Fruit fly (Drosophila melanogaster) whole organism, embryonic: ENCODE data around the gene sea.

Experiments used
- Aef1 ChIP-seq: fragments of 200-800 bp; sonication (Bioruptor generic); IDR thresholded peaks from 3 replicates; pipeline ENCODE4 v1.3.6; 2022; ENCODE audit warnings: missing biosample characterization, missing genetic modification characterization
- CG11398 ChIP-seq: fragments of 200-800 bp; sonication (Bioruptor generic); optimal IDR thresholded peaks from 2 replicates; lab custom pipeline; 2016; ENCODE audit warnings: missing biosample characterization, missing genetic modification characterization
- CG12299 ChIP-seq: fragments of 200-800 bp; sonication (Bioruptor generic); optimal IDR thresholded peaks from 2 replicates; lab custom pipeline; 2018; ENCODE audit warnings: missing biosample characterization, mild to moderate bottlenecking, missing genetic modification characterization
- CG13123 ChIP-seq: fragments of 200-800 bp; sonication (Bioruptor generic); optimal IDR thresholded peaks from 2 replicates; lab custom pipeline; 2016; ENCODE audit warnings: missing biosample characterization, missing genetic modification characterization
- CG13287 ChIP-seq: fragments of 200-800 bp; sonication (Bioruptor generic); IDR thresholded peaks from 2 replicates; pipeline ENCODE4 v1.3.6; 2022; ENCODE audit warnings: missing biosample characterization, missing genetic modification characterization; ENCODE audit not compliant: partially characterized antibody
- CG13894 ChIP-seq: fragments of 200-800 bp; sonication (Bioruptor generic); optimal IDR thresholded peaks from 3 replicates; lab custom pipeline; 2018; ENCODE audit warnings: missing biosample characterization, mild to moderate bottlenecking, missing genetic modification characterization, moderate library complexity
- CG16813 ChIP-seq: fragments of 200-800 bp; sonication (Bioruptor generic); IDR thresholded peaks from 3 replicates; pipeline ENCODE4 v1.3.6; 2022; ENCODE audit warnings: missing biosample characterization, missing genetic modification characterization; ENCODE audit not compliant: partially characterized antibody
- CG2678 ChIP-seq: fragments of 200-800 bp; sonication (Bioruptor generic); optimal IDR thresholded peaks from 3 replicates; lab custom pipeline; 2019; ENCODE audit warnings: missing biosample characterization, mild to moderate bottlenecking, missing genetic modification characterization, moderate library complexity
- CG6854 ChIP-seq: fragments of 200-800 bp; sonication (Bioruptor generic); optimal IDR thresholded peaks from 3 replicates; lab custom pipeline; 2017; ENCODE audit warnings: missing biosample characterization, mild to moderate bottlenecking, missing genetic modification characterization
- CG7372 ChIP-seq: fragments of 200-800 bp; sonication (Bioruptor generic); IDR thresholded peaks from 2 replicates; pipeline ENCODE4 v1.3.6; 2022; ENCODE audit warnings: missing biosample characterization, missing genetic modification characterization
- CG8359 ChIP-seq: fragments of 200-800 bp; sonication (Bioruptor generic); optimal IDR thresholded peaks from 2 replicates; lab custom pipeline; 2017; ENCODE audit warnings: missing biosample characterization, mild to moderate bottlenecking, missing genetic modification characterization, borderline replicate concordance
- CG9876 ChIP-seq: fragments of 200-800 bp; sonication (Bioruptor generic); optimal IDR thresholded peaks from 2 replicates; lab custom pipeline; 2016; ENCODE audit warnings: missing biosample characterization, missing genetic modification characterization
- CTCF ChIP-seq: fragments of 200-800 bp; sonication (Bioruptor generic); optimal IDR thresholded peaks from 2 replicates; lab custom pipeline; 2017; ENCODE audit warnings: missing biosample characterization, mild to moderate bottlenecking, missing genetic modification characterization, moderate library complexity
- D19A ChIP-seq: fragments of 200-800 bp; optimal IDR thresholded peaks from 3 replicates; lab custom pipeline; 2019; ENCODE audit warnings: missing biosample characterization, mild to moderate bottlenecking, missing genetic modification characterization, moderate library complexity
- Deaf1 ChIP-seq: fragments of 200-800 bp; optimal IDR thresholded peaks from 3 replicates; lab custom pipeline; 2019; ENCODE audit warnings: missing biosample characterization, mild to moderate bottlenecking, missing genetic modification characterization, moderate library complexity
- Dll ChIP-seq: fragments of 200-800 bp; sonication (Bioruptor generic); IDR thresholded peaks from 4 replicates; pipeline ENCODE4 v1.3.6; 2022; ENCODE audit warnings: missing biosample characterization, missing genetic modification characterization; ENCODE audit not compliant: partially characterized antibody
- H2.0 ChIP-seq: fragments of 200-800 bp; sonication (Bioruptor generic); IDR thresholded peaks from 2 replicates; pipeline ENCODE4 v1.3.6; 2022; ENCODE audit warnings: missing biosample characterization, missing genetic modification characterization
- Hand ChIP-seq: fragments of 200-800 bp; sonication (Bioruptor generic); optimal IDR thresholded peaks from 2 replicates; lab custom pipeline; 2017; ENCODE audit warnings: mild to moderate bottlenecking, missing biosample characterization, missing genetic modification reagents, missing genetic modification characterization
- Hmx ChIP-seq: fragments of 200-800 bp; sonication (Bioruptor generic); optimal IDR thresholded peaks from 2 replicates; lab custom pipeline; 2016; ENCODE audit warnings: missing biosample characterization, missing genetic modification characterization
- Jarid2 ChIP-seq: fragments of 200-800 bp; sonication (Bioruptor generic); optimal IDR thresholded peaks from 3 replicates; lab custom pipeline; 2017; ENCODE audit warnings: mild to moderate bottlenecking, missing biosample characterization, missing genetic modification reagents, missing genetic modification characterization
- MTF-1 ChIP-seq: fragments of 200-800 bp; sonication (Bioruptor generic); optimal IDR thresholded peaks from 2 replicates; lab custom pipeline; 2018; ENCODE audit warnings: missing biosample characterization, mild to moderate bottlenecking, missing genetic modification characterization, borderline replicate concordance
- Med ChIP-seq: fragments of 200-800 bp; sonication (Bioruptor generic); peaks from one replicate; lab custom pipeline; 2016; ENCODE audit warnings: missing biosample characterization, missing genetic modification characterization, mild to moderate bottlenecking, inconsistent platforms, moderate library complexity
- Ssrp ChIP-seq: fragments of 200-800 bp; sonication (Bioruptor generic); optimal IDR thresholded peaks from 2 replicates; lab custom pipeline; 2018; ENCODE audit warnings: missing biosample characterization, mild to moderate bottlenecking, missing genetic modification characterization, moderate library complexity
- cad ChIP-seq: fragments of >200 bp; optimal IDR thresholded peaks from 2 replicates; lab custom pipeline; 2017; ENCODE audit warnings: missing biosample characterization, missing genetic modification characterization
- ci ChIP-seq: fragments of 200-800 bp; sonication (Bioruptor generic); IDR thresholded peaks from 3 replicates; pipeline ENCODE4 v1.3.6; 2022; ENCODE audit warnings: missing biosample characterization, missing genetic modification characterization
- exex ChIP-seq: fragments of 200-800 bp; sonication (Bioruptor generic); optimal IDR thresholded peaks from 4 replicates; lab custom pipeline; 2018; ENCODE audit warnings: missing biosample characterization, mild to moderate bottlenecking, missing genetic modification characterization, moderate library complexity
- fd3F ChIP-seq: fragments of 200-800 bp; sonication (Bioruptor generic); optimal IDR thresholded peaks from 2 replicates; lab custom pipeline; 2018; ENCODE audit warnings: missing biosample characterization, mild to moderate bottlenecking, missing genetic modification characterization, moderate library complexity
- ftz-f1 ChIP-seq: fragments of 200-800 bp; sonication (Bioruptor generic); optimal IDR thresholded peaks from 2 replicates; lab custom pipeline; 2016; ENCODE audit warnings: missing biosample characterization, missing genetic modification characterization
- gem ChIP-seq: fragments of 200-800 bp; sonication (Bioruptor generic); optimal IDR thresholded peaks from 2 replicates; lab custom pipeline; 2019; ENCODE audit warnings: missing biosample characterization, mild to moderate bottlenecking, missing genetic modification characterization, moderate library complexity
- nom ChIP-seq: fragments of 200-800 bp; sonication (Bioruptor generic); optimal IDR thresholded peaks from 2 replicates; lab custom pipeline; 2017; ENCODE audit warnings: missing biosample characterization, missing genetic modification characterization, mild to moderate bottlenecking, moderate library complexity, missing genetic modification reagents
- peb ChIP-seq: fragments of 200-800 bp; sonication (Bioruptor generic); IDR thresholded peaks from 2 replicates; pipeline ENCODE4 v1.3.6; 2022; ENCODE audit warnings: missing biosample characterization, missing genetic modification characterization
- pzg ChIP-seq: fragments of 200-800 bp; sonication (Bioruptor generic); optimal IDR thresholded peaks from 3 replicates; lab custom pipeline; 2018; ENCODE audit warnings: missing biosample characterization, mild to moderate bottlenecking, missing genetic modification characterization, moderate library complexity
- sens ChIP-seq: fragments of 200-800 bp; sonication (Bioruptor generic); peaks from one replicate; lab custom pipeline; 2016; ENCODE audit warnings: missing biosample characterization, missing genetic modification characterization
- sens-2 ChIP-seq: fragments of 200-800 bp; sonication (Bioruptor generic); IDR thresholded peaks from 2 replicates; pipeline ENCODE4 v1.3.6; 2022; ENCODE audit warnings: missing biosample characterization, missing genetic modification characterization
- sim ChIP-seq: fragments of 200-800 bp; sonication (Bioruptor generic); IDR thresholded peaks from 2 replicates; pipeline ENCODE4 v1.3.6; 2022; ENCODE audit warnings: missing biosample characterization, missing genetic modification characterization
- so ChIP-seq: fragments of 200-800 bp; sonication (Bioruptor generic); IDR thresholded peaks from 3 replicates; pipeline ENCODE4 v1.3.6; 2022; ENCODE audit warnings: missing biosample characterization, missing genetic modification characterization
- stwl ChIP-seq: fragments of 200-800 bp; sonication (Bioruptor generic); optimal IDR thresholded peaks from 3 replicates; lab custom pipeline; 2018; ENCODE audit warnings: missing biosample characterization, mild to moderate bottlenecking, missing genetic modification characterization, moderate library complexity
- unc-4 ChIP-seq: fragments of 200-800 bp; sonication (Bioruptor generic); IDR thresholded peaks from 2 replicates; pipeline ENCODE4 v1.3.6; 2022; ENCODE audit warnings: missing biosample characterization, missing genetic modification characterization; ENCODE audit not compliant: partially characterized antibody
- vvl ChIP-seq: fragments of 200-800 bp; sonication (Bioruptor generic); IDR thresholded peaks from 2 replicates; pipeline ENCODE4 v1.3.6; 2022; ENCODE audit warnings: missing biosample characterization, missing genetic modification characterization
- zen2 ChIP-seq: fragments of 200-800 bp; sonication (Bioruptor generic); IDR thresholded peaks from 3 replicates; pipeline ENCODE4 v1.3.6; 2022; ENCODE audit warnings: missing biosample characterization, missing genetic modification characterization; ENCODE audit not compliant: partially characterized antibody

sea gene

DNA sequence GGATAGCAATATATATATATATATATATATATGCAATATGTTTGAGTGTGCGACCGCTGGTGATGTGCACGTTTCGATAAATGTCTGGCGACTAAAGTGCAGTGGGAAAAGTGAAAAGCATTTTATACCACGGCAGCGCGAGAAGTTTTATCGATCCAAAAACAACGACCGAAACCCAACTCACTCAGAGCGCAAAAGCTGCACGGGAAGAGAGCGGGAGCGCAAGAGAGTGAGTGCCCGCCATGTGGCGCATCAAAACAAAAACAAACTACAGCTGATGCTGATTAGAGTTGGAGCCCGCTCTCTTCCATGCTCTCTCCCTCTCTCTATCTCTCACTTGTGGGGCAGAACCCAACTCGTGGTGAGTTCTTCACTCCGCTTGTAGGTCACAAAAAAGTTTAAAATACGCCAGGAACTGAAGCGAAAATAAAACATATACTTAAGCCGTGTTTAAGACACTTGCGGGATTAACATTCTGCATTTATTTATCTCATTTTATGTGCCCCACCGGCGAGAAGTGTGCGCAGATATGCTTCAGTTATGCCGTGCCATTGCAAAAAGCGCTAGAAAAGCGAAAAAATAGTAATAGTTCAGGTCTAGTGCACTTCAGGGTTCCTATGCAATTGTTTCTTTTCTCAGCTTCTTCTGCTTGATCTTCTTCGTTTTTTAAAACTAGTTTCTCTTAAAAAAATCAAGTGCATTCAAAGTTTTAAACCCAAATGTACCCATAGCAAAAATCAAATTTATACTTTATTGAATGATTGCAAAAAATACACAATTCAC is 38.0 kb upstream of the sea start (continued):
- no peak for TF ChIP-seq Ssrp (tag; lab: Kevin White, UChicago)
- TF ChIP-seq Jarid2: peak; percentile 38
- TF ChIP-seq MTF-1: peak; percentile 25
- peak; percentile 21; the same call in 1 of the 3 replicates for TF ChIP-seq so (GFP tag; lab: Robert Waterston, UW)
- no peak for TF ChIP-seq gem (tag; lab: Kevin White, UChicago)
- 0 out of 2 replicates have a peak, but pooled peaks have one; percentile 3 for TF ChIP-seq H2.0 (GFP tag; lab: Robert Waterston, UW)
- no peak for TF ChIP-seq cad
- TF ChIP-seq sim (GFP tag; lab: Robert Waterston, UW): no peak
- peak; percentile 46 for TF ChIP-seq Hand (GFP tag; lab: Kevin White, UChicago)
- TF ChIP-seq zen2: peak; percentile 90; the same call in 2 of the 3 replicates
- TF ChIP-seq CG8359 (GFP tag; lab: Kevin White, UChicago): no peak
- TF ChIP-seq sens (GFP tag; lab: Kevin White, UChicago): peak; percentile 60
- no peak for TF ChIP-seq CG13123 (GFP tag; lab: Kevin White, UChicago)
- TF ChIP-seq CG12299: no peak
- no peak for TF ChIP-seq Hmx (GFP tag; lab: Kevin White, UChicago)
- TF ChIP-seq D19A (tag; lab: Kevin White, UChicago): peak; percentile 5
- TF ChIP-seq CG11398 (GFP tag; lab: Kevin White, UChicago): no peak
- TF ChIP-seq Dll: peak; percentile 77
- TF ChIP-seq CTCF (GFP tag; lab: Kevin White, UChicago): peak; percentile 3
- TF ChIP-seq CG6854: peak; percentile 54
- peak; percentile 31 for TF ChIP-seq Deaf1 (tag; lab: Kevin White, UChicago)
- peak; percentile 76 for TF ChIP-seq CG13287 (GFP tag; lab: Robert Waterston, UW)
- peak; percentile 23; the same call in 1 of the 2 replicates for TF ChIP-seq sens-2 (GFP tag; lab: Robert Waterston, UW)
- TF ChIP-seq CG2678 (tag; lab: Kevin White, UChicago): peak; percentile 5
- peak; percentile 95 for TF ChIP-seq stwl (tag; lab: Kevin White, UChicago)
- peak; percentile 60 for TF ChIP-seq Med
- TF ChIP-seq nom (GFP tag; lab: Kevin White, UChicago): peak; percentile 80
- peak; percentile 33; the same call in 1 of the 3 replicates for TF ChIP-seq Aef1 (GFP tag; lab: Robert Waterston, UW)
- no peak for TF ChIP-seq exex
- peak; percentile 20; the same call in 1 of the 2 replicates for TF ChIP-seq peb (GFP tag; lab: Robert Waterston, UW)
- peak; percentile 59 for TF ChIP-seq unc-4 (GFP tag; lab: Robert Waterston, UW)
- TF ChIP-seq CG9876 (GFP tag; lab: Kevin White, UChicago): no peak
- TF ChIP-seq pzg (GFP tag; lab: Kevin White, UChicago): no peak
- no peak for TF ChIP-seq ftz-f1
- TF ChIP-seq, all 482 proteins: peak for 69

- no peak for TF ChIP-seq CG16813 (GFP tag; lab: Robert Waterston, UW)
- TF ChIP-seq fd3F (GFP tag; lab: Kevin White, UChicago): no peak
- TF ChIP-seq vvl (GFP tag; lab: Robert Waterston, UW): peak; percentile 54
- no peak for TF ChIP-seq CG13894 (tag; lab: Kevin White, UChicago)
- peak; percentile 42; the same call in 1 of the 2 replicates for TF ChIP-seq CG7372
- TF ChIP-seq Med: peak; percentile 34
- TF ChIP-seq ci: 0 out of 3 replicates have a peak, but pooled peaks have one; percentile 29
These were observed 36.3 kb upstream of the sea start for dm6 chr3R:11603136-11603535.
